Fruit fly (Drosophila melanogaster) whole organism, pupa: ENCODE results near the gene CG8564.

Experiments used
- CG14655 ChIP-seq: fragments of 200-800 bp; sonication (Bioruptor generic); optimal IDR thresholded peaks from 3 replicates; lab custom pipeline; 2017; ENCODE audit warnings: mild to moderate bottlenecking, missing biosample characterization, missing genetic modification reagents, missing genetic modification characterization
- CG15710 ChIP-seq: fragments of 200-800 bp; sonication (Bioruptor generic); optimal IDR thresholded peaks from 2 replicates; lab custom pipeline; 2018; ENCODE audit warnings: missing biosample characterization, mild to moderate bottlenecking, missing genetic modification characterization, moderate library complexity
- CG32121 ChIP-seq: fragments of 200-800 bp; sonication (Bioruptor generic); IDR thresholded peaks from 2 replicates; pipeline ENCODE4 v1.3.6; 2022; ENCODE audit warnings: missing biosample characterization, missing genetic modification characterization
- EcR ChIP-seq: fragments of 200-800 bp; sonication (Bioruptor generic); optimal IDR thresholded peaks from 3 replicates; lab custom pipeline; 2019; ENCODE audit warnings: missing biosample characterization, missing genetic modification characterization, mild to moderate bottlenecking, moderate library complexity, missing genetic modification reagents
- Ets98B ChIP-seq: fragments of 200-800 bp; sonication (Bioruptor generic); IDR thresholded peaks from 2 replicates; pipeline ENCODE4 v1.3.6; 2022; ENCODE audit warnings: missing biosample characterization, missing genetic modification characterization
- Pif1A ChIP-seq: fragments of 200-800 bp; sonication (Bioruptor generic); optimal IDR thresholded peaks from 3 replicates; lab custom pipeline; 2016; ENCODE audit warnings: missing biosample characterization, missing genetic modification characterization
- Pif1B ChIP-seq: fragments of 200-800 bp; sonication (Bioruptor generic); optimal IDR thresholded peaks from 3 replicates; lab custom pipeline; 2016; ENCODE audit warnings: missing biosample characterization, missing genetic modification characterization

- TF ChIP-seq EcR (GFP tag; lab: Kevin White, UChicago), result no peak
- TF ChIP-seq Pif1A, result no peak
- peak; percentile 38 for TF ChIP-seq Ets98B (GFP tag; lab: Robert Waterston, UW)
- no peak for TF ChIP-seq CG14655 (GFP tag; lab: Kevin White, UChicago)
- TF ChIP-seq CG32121, result no peak
- TF ChIP-seq Pif1B (GFP tag; lab: Kevin White, UChicago), result no peak
- TF ChIP-seq CG15710 (tag; lab: Kevin White, UChicago), result no peak
These were observed 27.3 kb downstream of the CG8564 start, which contains the start of gene Sec63 for dm6 chr3L:7360324-7360852.
